Fruit fly (Drosophila melanogaster) whole organism, embryonic: ENCODE results near the gene Cyp1.

Experiments
- Blimp-1 ChIP-seq: fragments of 200-800 bp; sonication (Bioruptor generic); optimal IDR thresholded peaks from 3 replicates; lab custom pipeline; 2018; ENCODE audit warnings: missing biosample characterization, missing genetic modification characterization, mild to moderate bottlenecking, moderate library complexity, missing genetic modification reagents
- CG10147 ChIP-seq: fragments of 200-800 bp; sonication (Bioruptor generic); optimal IDR thresholded peaks from 2 replicates; lab custom pipeline; 2019; ENCODE audit warnings: missing biosample characterization, mild to moderate bottlenecking, missing genetic modification characterization, moderate library complexity
- CG10462 ChIP-seq: fragments of 200-800 bp; sonication (Bioruptor generic); optimal IDR thresholded peaks from 2 replicates; lab custom pipeline; 2016; ENCODE audit warnings: missing biosample characterization, missing genetic modification characterization
- CG10979 ChIP-seq: fragments of 200-800 bp; sonication (Bioruptor generic); optimal IDR thresholded peaks from 2 replicates; lab custom pipeline; 2018; ENCODE audit warnings: missing biosample characterization, mild to moderate bottlenecking, missing genetic modification characterization, moderate library complexity
- CG11504 ChIP-seq: fragments of 200-800 bp; sonication (Bioruptor generic); optimal IDR thresholded peaks from 3 replicates; lab custom pipeline; 2019; ENCODE audit warnings: missing biosample characterization, mild to moderate bottlenecking, missing genetic modification characterization, moderate library complexity
- CG11695 ChIP-seq: fragments of 200-800 bp; sonication (Bioruptor generic); IDR thresholded peaks from 3 replicates; pipeline ENCODE4 v1.3.6; 2022; ENCODE audit warnings: missing biosample characterization, missing genetic modification characterization
- CG12071 ChIP-seq: fragments of 200-800 bp; sonication (Bioruptor generic); optimal IDR thresholded peaks from 3 replicates; lab custom pipeline; 2018; ENCODE audit warnings: missing biosample characterization, mild to moderate bottlenecking, missing genetic modification characterization
- CG12744 ChIP-seq: fragments of 200-800 bp; sonication (Bioruptor generic); optimal IDR thresholded peaks from 2 replicates; lab custom pipeline; 2016; ENCODE audit warnings: missing biosample characterization, missing genetic modification characterization
- CG14860 ChIP-seq: fragments of 200-800 bp; sonication (Bioruptor generic); IDR thresholded peaks from 3 replicates; pipeline ENCODE4 v1.3.6; 2022; ENCODE audit warnings: missing biosample characterization, missing genetic modification characterization; ENCODE audit not compliant: partially characterized antibody
- CG15601 ChIP-seq: fragments of 200-800 bp; sonication (Bioruptor generic); optimal IDR thresholded peaks from 3 replicates; lab custom pipeline; 2019; ENCODE audit warnings: missing biosample characterization, mild to moderate bottlenecking, missing genetic modification characterization, moderate library complexity
- CG1602 ChIP-seq: fragments of 200-800 bp; sonication (Bioruptor generic); optimal IDR thresholded peaks from 3 replicates; lab custom pipeline; 2016; ENCODE audit warnings: missing biosample characterization, missing genetic modification characterization
- CG16779 ChIP-seq: fragments of 200-800 bp; sonication (Bioruptor generic); IDR thresholded peaks from 2 replicates; pipeline ENCODE4 v1.3.6; 2022; ENCODE audit warnings: missing biosample characterization, missing genetic modification characterization
- CG1792 ChIP-seq: fragments of 200-800 bp; sonication (Bioruptor generic); optimal IDR thresholded peaks from 2 replicates; lab custom pipeline; 2016; ENCODE audit warnings: missing biosample characterization, missing genetic modification characterization
- CG2889 ChIP-seq: fragments of 200-800 bp; sonication (Bioruptor generic); IDR thresholded peaks from 3 replicates; pipeline ENCODE4 v1.3.6; 2022; ENCODE audit warnings: missing biosample characterization, missing genetic modification characterization
- CG4730 ChIP-seq: fragments of 200-800 bp; sonication (Bioruptor generic); IDR thresholded peaks from 2 replicates; pipeline ENCODE4 v1.3.6; 2022; ENCODE audit warnings: missing biosample characterization, missing genetic modification characterization
- CG5180 ChIP-seq: fragments of 200-800 bp; sonication (Bioruptor generic); optimal IDR thresholded peaks from 3 replicates; lab custom pipeline; 2017; ENCODE audit warnings: missing biosample characterization, missing genetic modification characterization, mild to moderate bottlenecking, moderate library complexity, missing genetic modification reagents
- CG6175 ChIP-seq: fragments of 200-800 bp; sonication (Bioruptor generic); IDR thresholded peaks from 3 replicates; pipeline ENCODE4 v1.3.6; 2022; ENCODE audit warnings: missing biosample characterization, missing genetic modification characterization
- CG7839 ChIP-seq: fragments of 200-800 bp; sonication (Bioruptor generic); optimal IDR thresholded peaks from 3 replicates; lab custom pipeline; 2018; ENCODE audit warnings: missing biosample characterization, mild to moderate bottlenecking, missing genetic modification characterization, moderate library complexity
- CG8924 ChIP-seq: fragments of 200-800 bp; optimal IDR thresholded peaks from 3 replicates; lab custom pipeline; 2019; ENCODE audit warnings: missing biosample characterization, mild to moderate bottlenecking, missing genetic modification characterization, moderate library complexity
- CG9609 ChIP-seq: fragments of 200-800 bp; sonication (Bioruptor generic); optimal IDR thresholded peaks from 3 replicates; lab custom pipeline; 2016; ENCODE audit warnings: missing biosample characterization, missing genetic modification characterization
- CG9817 ChIP-seq: fragments of 200-800 bp; sonication (Bioruptor generic); optimal IDR thresholded peaks from 2 replicates; lab custom pipeline; 2018; ENCODE audit warnings: missing biosample characterization, mild to moderate bottlenecking, missing genetic modification characterization, moderate library complexity
- CG9876 ChIP-seq: fragments of 200-800 bp; sonication (Bioruptor generic); optimal IDR thresholded peaks from 2 replicates; lab custom pipeline; 2016; ENCODE audit warnings: missing biosample characterization, missing genetic modification characterization
- Dll ChIP-seq: fragments of 200-800 bp; sonication (Bioruptor generic); IDR thresholded peaks from 4 replicates; pipeline ENCODE4 v1.3.6; 2022; ENCODE audit warnings: missing biosample characterization, missing genetic modification characterization; ENCODE audit not compliant: partially characterized antibody
- Dref ChIP-seq: fragments of 200-800 bp; sonication (Bioruptor generic); IDR thresholded peaks from 2 replicates; pipeline ENCODE4 v1.3.6; 2022; ENCODE audit warnings: missing biosample characterization, missing genetic modification characterization
- Ets97D ChIP-seq: fragments of 200-800 bp; sonication (Bioruptor generic); optimal IDR thresholded peaks from 3 replicates; lab custom pipeline; 2016; ENCODE audit warnings: missing biosample characterization, missing genetic modification characterization
- HHEX ChIP-seq: fragments of 200-800 bp; sonication (Bioruptor generic); optimal IDR thresholded peaks from 3 replicates; lab custom pipeline; 2017; ENCODE audit warnings: missing biosample characterization, mild to moderate bottlenecking, missing genetic modification characterization, missing genetic modification reagents
- HmgD ChIP-seq: fragments of 200-800 bp; sonication (Bioruptor generic); optimal IDR thresholded peaks from 3 replicates; lab custom pipeline; 2016; ENCODE audit warnings: missing biosample characterization, missing genetic modification characterization
- Hmr ChIP-seq: fragments of 200-800 bp; sonication (Bioruptor generic); optimal IDR thresholded peaks from 3 replicates; lab custom pipeline; 2017; ENCODE audit warnings: mild to moderate bottlenecking, missing biosample characterization, missing genetic modification reagents, missing genetic modification characterization
- Hr3 ChIP-seq: fragments of 200-800 bp; sonication (Bioruptor generic); optimal IDR thresholded peaks from 3 replicates; lab custom pipeline; 2016; ENCODE audit warnings: missing biosample characterization, missing genetic modification characterization
- Hr39 ChIP-seq: fragments of >200 bp; optimal IDR thresholded peaks from 2 replicates; lab custom pipeline; 2017
- NFAT ChIP-seq: fragments of 200-800 bp; sonication (Bioruptor generic); IDR thresholded peaks from 2 replicates; pipeline ENCODE4 v1.3.6; 2022; ENCODE audit warnings: missing biosample characterization, missing genetic modification characterization
- Opbp ChIP-seq: fragments of 200-800 bp; sonication (Bioruptor generic); IDR thresholded peaks from 3 replicates; pipeline ENCODE4 v1.3.6; 2022; ENCODE audit warnings: missing biosample characterization, missing genetic modification characterization; ENCODE audit not compliant: partially characterized antibody
- Rfx ChIP-seq: fragments of 200-800 bp; sonication (Bioruptor generic); IDR thresholded peaks from 2 replicates; pipeline ENCODE4 v1.3.6; 2022; ENCODE audit warnings: missing biosample characterization, missing genetic modification characterization
- Side ChIP-seq: fragments of 200-800 bp; sonication (Bioruptor generic); optimal IDR thresholded peaks from 2 replicates; lab custom pipeline; 2016; ENCODE audit warnings: missing biosample characterization, missing genetic modification characterization
- Usf ChIP-seq: fragments of 200-800 bp; sonication (Bioruptor generic); optimal IDR thresholded peaks from 2 replicates; lab custom pipeline; 2017; ENCODE audit warnings: missing genotype, missing biosample characterization, missing genetic modification characterization
- croc ChIP-seq: fragments of 200-800 bp; sonication (Bioruptor generic); conservative IDR thresholded peaks from 3 replicates; pipeline ENCODE4 v1.3.6; 2022; ENCODE audit warnings: missing biosample characterization, missing genetic modification characterization
- danr ChIP-seq: fragments of 200-800 bp; sonication (Bioruptor generic); IDR thresholded peaks from 2 replicates; pipeline ENCODE4 v1.3.6; 2022; ENCODE audit warnings: missing biosample characterization, missing genetic modification characterization
- dmrt99B ChIP-seq: fragments of 200-800 bp; sonication (Bioruptor generic); optimal IDR thresholded peaks from 2 replicates; lab custom pipeline; 2018; ENCODE audit warnings: missing biosample characterization, mild to moderate bottlenecking, missing genetic modification characterization, moderate library complexity
- fd102C ChIP-seq: fragments of 200-800 bp; sonication (Bioruptor generic); optimal IDR thresholded peaks from 2 replicates; lab custom pipeline; 2018; ENCODE audit warnings: missing biosample characterization, mild to moderate bottlenecking, missing genetic modification characterization, moderate library complexity
- fd64A ChIP-seq: fragments of 200-800 bp; sonication (Bioruptor generic); optimal IDR thresholded peaks from 3 replicates; lab custom pipeline; 2018; ENCODE audit warnings: missing biosample characterization, mild to moderate bottlenecking, missing genetic modification characterization
- gfzf ChIP-seq: fragments of 200-800 bp; sonication (Bioruptor generic); optimal IDR thresholded peaks from 2 replicates; lab custom pipeline; 2016; ENCODE audit warnings: missing biosample characterization, mild to moderate bottlenecking, missing genetic modification characterization, moderate library complexity
- jumu ChIP-seq: fragments of 200-800 bp; sonication (Bioruptor generic); optimal IDR thresholded peaks from 3 replicates; lab custom pipeline; 2016; ENCODE audit warnings: missing biosample characterization, missing genetic modification characterization
- kay ChIP-seq: fragments of 200-800 bp; sonication (Bioruptor generic); optimal IDR thresholded peaks from 2 replicates; lab custom pipeline; 2016; ENCODE audit warnings: missing biosample characterization, missing genetic modification characterization
- nerfin-1 ChIP-seq: fragments of 200-800 bp; sonication (Bioruptor generic); optimal IDR thresholded peaks from 3 replicates; lab custom pipeline; 2019; ENCODE audit warnings: missing biosample characterization, mild to moderate bottlenecking, missing genetic modification characterization, moderate library complexity
- seq ChIP-seq: fragments of 200-800 bp; sonication (Bioruptor generic); IDR thresholded peaks from 2 replicates; pipeline ENCODE4 v1.3.6; 2022; ENCODE audit warnings: missing biosample characterization, missing genetic modification characterization
- sna ChIP-seq: fragments of 200-800 bp; sonication (Bioruptor generic); IDR thresholded peaks from 2 replicates; pipeline ENCODE4 v1.3.6; 2022; ENCODE audit warnings: missing biosample characterization, missing genetic modification characterization; ENCODE audit not compliant: partially characterized antibody
- sr ChIP-seq: fragments of 200-800 bp; sonication (Bioruptor generic); IDR thresholded peaks from 3 replicates; pipeline ENCODE4 v1.3.6; 2022; ENCODE audit warnings: missing biosample characterization, missing genetic modification characterization
- tio ChIP-seq: fragments of 200-800 bp; sonication (Bioruptor generic); optimal IDR thresholded peaks from 2 replicates; lab custom pipeline; 2017; ENCODE audit warnings: missing biosample characterization, missing genetic modification characterization, inconsistent platforms
- vvl ChIP-seq: fragments of 200-800 bp; sonication (Bioruptor generic); IDR thresholded peaks from 2 replicates; pipeline ENCODE4 v1.3.6; 2022; ENCODE audit warnings: missing biosample characterization, missing genetic modification characterization
- zfh1 ChIP-seq: fragments of 200-800 bp; sonication (Bioruptor generic); IDR thresholded peaks from 3 replicates; pipeline ENCODE4 v1.3.6; 2022; ENCODE audit warnings: missing biosample characterization, missing genetic modification characterization

The Cyp1 gene

DNA sequence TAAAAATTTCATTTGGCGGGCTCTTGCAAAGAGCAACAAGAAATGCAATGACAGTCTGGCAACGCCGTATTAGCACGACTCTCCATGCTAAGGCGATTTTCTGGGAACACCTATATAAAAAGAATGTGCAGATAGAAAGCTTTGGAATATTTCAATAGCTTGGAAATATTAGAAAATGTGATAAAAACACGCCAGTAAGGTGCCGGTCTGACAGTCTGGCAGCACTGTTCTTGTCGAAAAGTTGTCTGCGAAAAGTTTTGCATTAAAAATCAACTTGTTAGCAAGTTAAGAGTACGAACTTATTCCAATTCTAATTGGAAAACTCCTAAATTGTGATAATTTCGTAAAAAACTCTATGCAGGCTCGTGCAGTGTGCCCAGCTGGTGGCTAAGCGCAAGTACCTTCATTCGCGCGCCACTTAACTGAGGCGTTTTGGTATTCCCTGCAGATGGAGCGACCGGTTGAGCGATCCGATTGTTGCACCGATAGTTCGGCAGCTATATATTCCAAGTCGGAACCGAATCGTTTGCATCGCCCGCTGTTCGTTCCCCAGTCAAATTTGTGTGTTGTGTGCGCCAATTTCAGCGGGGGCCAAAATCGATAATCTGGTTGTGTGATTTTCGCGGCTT, 42.2 kb downstream of the Cyp1 start, which contains the start of gene eas (continued):
- no peak for TF ChIP-seq CG2889
- TF ChIP-seq CG1602: no peak
- no peak for TF ChIP-seq fd64A (GFP tag; lab: Kevin White, UChicago)
- no peak for TF ChIP-seq seq
- TF ChIP-seq tio (GFP tag; lab: Kevin White, UChicago): no peak
- TF ChIP-seq zfh1 (GFP tag; lab: Robert Waterston, UW): no peak
- TF ChIP-seq CG1792: no peak
- TF ChIP-seq sr: no peak
- TF ChIP-seq CG10462: no peak
- peak; percentile 59 for TF ChIP-seq Dref (GFP tag; lab: Robert Waterston, UW)
- TF ChIP-seq fd102C (GFP tag; lab: Kevin White, UChicago): no peak
- no peak; the same call in none of the 2 replicates for TF ChIP-seq Rfx (GFP tag; lab: Robert Waterston, UW)
- TF ChIP-seq Ets97D: peak; percentile 56
- no peak for TF ChIP-seq CG9609 (GFP tag; lab: Kevin White, UChicago)
- no peak for TF ChIP-seq CG11695 (GFP tag; lab: Robert Waterston, UW)
- TF ChIP-seq CG5180: no peak
- peak; percentile 31 for TF ChIP-seq Side (GFP tag; lab: Kevin White, UChicago)
- peak; percentile 75 for TF ChIP-seq Opbp (GFP tag; lab: Robert Waterston, UW)
- TF ChIP-seq CG11504: peak; percentile 3
- TF ChIP-seq CG12744 (GFP tag; lab: Kevin White, UChicago): no peak
- peak; percentile 50 for TF ChIP-seq HmgD (GFP tag; lab: Kevin White, UChicago)
- TF ChIP-seq CG12071 (GFP tag; lab: Kevin White, UChicago): no peak
- TF ChIP-seq Hmr (GFP tag; lab: Kevin White, UChicago): peak; percentile 25
- TF ChIP-seq sna: peak; percentile 41; the same call in 1 of the 2 replicates

dm6 chrX:16275854-16276338, 44.3 kb downstream of the Cyp1 start, which contains the start of the genes kat80 and Prosalpha4:
kat80 (minus strand) TSS chrX:16276180.
Prosalpha4 (plus strand) TSS chrX:16276270.
- TF ChIP-seq CG10979 (peak; percentile 8), CG16779 (no peak), NFAT (GFP tag; lab: Robert Waterston, UW) (peak; percentile 60), HHEX (GFP tag; lab: Kevin White, UChicago) (peak; percentile 42), CG7839 (peak; percentile 45), kay (GFP tag; lab: Kevin White, UChicago) (no peak), Blimp-1 (GFP tag; lab: Kevin White, UChicago) (peak; percentile 22), dmrt99B (tag; lab: Kevin White, UChicago) (peak; percentile 32), CG14860 (0 out of 3 replicates have a peak, but pooled peaks have one; percentile 40), CG10147 (GFP tag; lab: Kevin White, UChicago) (peak; percentile 35), gfzf (GFP tag; lab: Kevin White, UChicago) (peak; percentile 58), CG11695 (GFP tag; lab: Robert Waterston, UW) (0 out of 3 replicates have a peak, but pooled peaks have one; percentile 7), Hr3 (GFP tag; lab: Kevin White, UChicago) (peak; percentile 86), CG15601 (peak; percentile 30), nerfin-1 (tag; lab: Kevin White, UChicago) (peak; percentile 13), CG6175 (GFP tag; lab: Robert Waterston, UW) (no peak), CG11504 (peak; percentile 55), CG8924 (tag; lab: Kevin White, UChicago) (peak; percentile 73), vvl (GFP tag; lab: Robert Waterston, UW) (peak; percentile 39; the same call in 1 of the 2 replicates), CG9876 (GFP tag; lab: Kevin White, UChicago) (no peak), CG4730 (no peak), Hr39 (lab: Kevin White, UChicago) (no peak), croc (GFP tag; lab: Robert Waterston, UW) (no peak), Usf (no peak), Dll (GFP tag; lab: Robert Waterston, UW) (peak; percentile 65), danr (GFP tag; lab: Robert Waterston, UW) (no peak), CG9817 (tag; lab: Kevin White, UChicago) (peak; percentile 29), jumu (no peak)
